Worm (Caenorhabditis elegans) whole organism, L4/young adult: Measurements from ENCODE around the gene T24C12.1.

Experiments used
- W03F9.2 ChIP-seq: fragments of 150-350 bp; optimal IDR thresholded peaks from 2 replicates; lab custom pipeline; 2014; ENCODE audit warnings: missing biosample characterization, missing genetic modification characterization
- dao-5 ChIP-seq: sonication (generic microtip); optimal IDR thresholded peaks from 2 replicates; lab custom pipeline; 2016; ENCODE audit warnings: missing genotype, missing genetic modification characterization, moderate library complexity, missing compliant biosample characterization
- him-1 ChIP-seq: sonication (generic microtip); optimal IDR thresholded peaks from 2 replicates; lab custom pipeline; 2016; ENCODE audit warnings: missing genotype, missing genetic modification reagents, missing genetic modification characterization, missing compliant biosample characterization

DNA sequence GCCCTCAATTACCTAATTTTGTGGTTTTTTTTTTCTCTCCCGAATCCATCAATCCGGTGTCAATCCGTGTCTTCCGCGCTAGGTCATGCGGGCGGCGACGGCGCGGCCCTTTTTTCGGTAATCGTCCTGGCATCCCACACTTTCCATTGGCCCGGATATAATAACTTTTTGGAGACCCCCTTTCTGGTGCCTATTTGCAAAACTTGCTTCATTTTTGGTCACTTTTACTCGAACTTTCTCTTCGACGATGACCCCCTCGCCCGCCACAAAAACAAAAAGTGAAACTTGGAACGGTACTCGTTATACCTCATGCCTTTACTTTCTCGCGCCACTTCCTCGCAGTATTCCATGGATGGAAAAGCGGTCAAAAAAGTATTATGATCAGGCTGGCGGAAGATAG, 15.2 kb downstream of the T24C12.1 start:
- TF ChIP-seq dao-5 (tag; lab: Kevin White, UChicago) (no peak), him-1 (no peak), W03F9.2 (no peak)
